Worm (Caenorhabditis elegans) whole organism, late embryonic: ENCODE measurements around the gene acy-1.
A peak's percentile ranks its signal among the peaks of the same experiment; 100 is the strongest.

Experiments used
- C38D4.7 ChIP-seq: fragments of 200-800 bp; sonication (Bioruptor generic); optimal IDR thresholded peaks from 2 replicates; lab custom pipeline; 2018; ENCODE audit warnings: mild to moderate bottlenecking, missing genetic modification characterization, moderate library complexity, missing compliant biosample characterization
- F13H6.1 ChIP-seq: sonication (generic microtip); optimal IDR thresholded peaks from 2 replicates; lab custom pipeline; 2016; ENCODE audit warnings: missing genetic modification characterization, missing compliant biosample characterization
- K02D7.2 ChIP-seq: sonication (generic microtip); optimal IDR thresholded peaks from 2 replicates; lab custom pipeline; 2017; ENCODE audit warnings: mild to moderate bottlenecking, missing genetic modification characterization, missing compliant biosample characterization
- K09A11.1 ChIP-seq: sonication (generic microtip); optimal IDR thresholded peaks from 2 replicates; lab custom pipeline; 2017; ENCODE audit warnings: antibody characterized with exemption, mild to moderate bottlenecking, missing genetic modification characterization, missing compliant biosample characterization; ENCODE audit not compliant: insufficient read depth
- T23F11.4 ChIP-seq: fragments of 200-800 bp; sonication (Bioruptor generic); optimal IDR thresholded peaks from 2 replicates; lab custom pipeline; 2018; ENCODE audit warnings: mild to moderate bottlenecking, missing genetic modification characterization, missing compliant biosample characterization
- Y22D7AL.16 ChIP-seq: sonication (generic microtip); optimal IDR thresholded peaks from 2 replicates; lab custom pipeline; 2016; ENCODE audit warnings: missing genetic modification characterization, missing compliant biosample characterization
- ahr-1 ChIP-seq: sonication (generic microtip); optimal IDR thresholded peaks from 2 replicates; lab custom pipeline; 2016; ENCODE audit warnings: missing genetic modification characterization, missing compliant biosample characterization
- ama-1 ChIP-seq: fragments of 150-350 bp; optimal IDR thresholded peaks from 2 replicates; lab custom pipeline; 2014
- ceh-14 ChIP-seq: sonication (generic microtip); optimal IDR thresholded peaks from 2 replicates; lab custom pipeline; 2016; ENCODE audit warnings: missing genotype, missing genetic modification characterization, missing compliant biosample characterization
- ceh-18 ChIP-seq: sonication (generic microtip); optimal IDR thresholded peaks from 2 replicates; lab custom pipeline; 2016; ENCODE audit warnings: missing genetic modification characterization, missing compliant biosample characterization
- ceh-19 ChIP-seq: fragments of 200-800 bp; sonication (Bioruptor generic); optimal IDR thresholded peaks from 2 replicates; lab custom pipeline; 2018; ENCODE audit warnings: mild to moderate bottlenecking, missing genetic modification characterization, missing compliant biosample characterization
- ceh-2 ChIP-seq: sonication (generic microtip); optimal IDR thresholded peaks from 2 replicates; lab custom pipeline; 2016; ENCODE audit warnings: missing genotype, missing genetic modification characterization, missing compliant biosample characterization
- ceh-22 ChIP-seq: sonication (generic microtip); optimal IDR thresholded peaks from 2 replicates; lab custom pipeline; 2017; ENCODE audit warnings: missing biosample characterization, missing genetic modification characterization
- ceh-31 ChIP-seq: sonication (generic microtip); optimal IDR thresholded peaks from 2 replicates; lab custom pipeline; 2016; ENCODE audit warnings: missing genetic modification characterization, missing compliant biosample characterization
- ceh-34 ChIP-seq: sonication (generic microtip); optimal IDR thresholded peaks from 2 replicates; lab custom pipeline; 2016; ENCODE audit warnings: mild to moderate bottlenecking, missing genetic modification characterization, missing compliant biosample characterization
- ceh-45 ChIP-seq: fragments of 200-800 bp; sonication (Bioruptor generic); IDR thresholded peaks from 2 replicates; pipeline ENCODE4 v1.3.6; 2022; ENCODE audit warnings: missing genetic modification reagents, missing genetic modification characterization, missing compliant biosample characterization
- ceh-6 ChIP-seq: fragments of 200-800 bp; sonication (Bioruptor generic); optimal IDR thresholded peaks from 2 replicates; lab custom pipeline; 2018; ENCODE audit warnings: mild to moderate bottlenecking, missing genetic modification characterization, missing compliant biosample characterization
- che-1 ChIP-seq: sonication (generic microtip); optimal IDR thresholded peaks from 2 replicates; lab custom pipeline; 2016; ENCODE audit warnings: mild to moderate bottlenecking, missing genetic modification characterization, missing compliant biosample characterization
- dmd-4 ChIP-seq: sonication (generic microtip); optimal IDR thresholded peaks from 2 replicates; lab custom pipeline; 2016; ENCODE audit warnings: borderline replicate concordance, missing genetic modification characterization, missing compliant biosample characterization
- dve-1 ChIP-seq: sonication (generic microtip); optimal IDR thresholded peaks from 2 replicates; lab custom pipeline; 2017; ENCODE audit warnings: antibody characterized with exemption, mild to moderate bottlenecking, missing genetic modification characterization, missing compliant biosample characterization
- eyg-1 ChIP-seq: sonication (generic microtip); optimal IDR thresholded peaks from 2 replicates; lab custom pipeline; 2016; ENCODE audit warnings: missing genotype, missing genetic modification characterization, missing compliant biosample characterization
- fkh-6 ChIP-seq: sonication (generic microtip); optimal IDR thresholded peaks from 2 replicates; lab custom pipeline; 2016; ENCODE audit warnings: missing genetic modification characterization, missing compliant biosample characterization
- hlh-15 ChIP-seq: sonication (generic microtip); optimal IDR thresholded peaks from 2 replicates; lab custom pipeline; 2016; ENCODE audit warnings: missing genetic modification characterization, missing compliant biosample characterization
- hlh-30 ChIP-seq: sonication (generic microtip); optimal IDR thresholded peaks from 2 replicates; lab custom pipeline; 2017; ENCODE audit warnings: antibody characterized with exemption, missing genetic modification characterization, missing compliant biosample characterization; ENCODE audit not compliant: insufficient read depth
- lim-6 ChIP-seq: sonication (generic microtip); optimal IDR thresholded peaks from 2 replicates; lab custom pipeline; 2016; ENCODE audit warnings: missing genetic modification characterization, missing compliant biosample characterization
- madf-2 ChIP-seq: sonication (generic microtip); optimal IDR thresholded peaks from 2 replicates; lab custom pipeline; 2017; ENCODE audit warnings: missing genetic modification characterization, missing compliant biosample characterization
- mec-3 ChIP-seq: sonication (generic microtip); optimal IDR thresholded peaks from 2 replicates; lab custom pipeline; 2016; ENCODE audit warnings: borderline replicate concordance, missing genetic modification characterization, missing compliant biosample characterization
- nhr-11 ChIP-seq: fragments of 150-350 bp; optimal IDR thresholded peaks from 2 replicates; lab custom pipeline; 2014; ENCODE audit warnings: missing biosample characterization, missing genetic modification characterization
- pag-3 ChIP-seq: sonication (generic microtip); optimal IDR thresholded peaks from 2 replicates; lab custom pipeline; 2016; ENCODE audit warnings: missing compliant biosample characterization, missing genetic modification characterization, borderline replicate concordance
- pat-9 ChIP-seq: fragments of 200-800 bp; sonication (Bioruptor generic); optimal IDR thresholded peaks from 2 replicates; lab custom pipeline; 2018; ENCODE audit warnings: mild to moderate bottlenecking, missing genetic modification characterization, moderate library complexity, missing compliant biosample characterization
- pax-1 ChIP-seq: fragments of 150-350 bp; optimal IDR thresholded peaks from 2 replicates; lab custom pipeline; 2014; ENCODE audit warnings: missing biosample characterization, missing genetic modification characterization
- pqm-1 ChIP-seq: sonication (generic microtip); optimal IDR thresholded peaks from 2 replicates; lab custom pipeline; 2016; ENCODE audit warnings: missing genetic modification characterization, missing compliant biosample characterization
- pros-1 ChIP-seq: fragments of 150-350 bp; optimal IDR thresholded peaks from 2 replicates; lab custom pipeline; 2014; ENCODE audit warnings: missing biosample characterization, missing genetic modification reagents, missing genetic modification characterization
- ref-2 ChIP-seq: sonication (generic microtip); optimal IDR thresholded peaks from 2 replicates; lab custom pipeline; 2016; ENCODE audit warnings: missing genetic modification characterization, missing compliant biosample characterization
- rnt-1 ChIP-seq: sonication (generic microtip); optimal IDR thresholded peaks from 2 replicates; lab custom pipeline; 2016; ENCODE audit warnings: missing genetic modification characterization, missing compliant biosample characterization
- sox-2 ChIP-seq: fragments of 200-800 bp; sonication (Bioruptor generic); IDR thresholded peaks from 2 replicates; pipeline ENCODE4 v1.3.6; 2022; ENCODE audit warnings: missing genetic modification reagents, missing genetic modification characterization, missing compliant biosample characterization
- sox-4 ChIP-seq: sonication (generic microtip); optimal IDR thresholded peaks from 2 replicates; lab custom pipeline; 2017; ENCODE audit warnings: mild to moderate bottlenecking, missing genetic modification characterization, inconsistent platforms, missing compliant biosample characterization
- tbx-2 ChIP-seq: sonication (generic microtip); optimal IDR thresholded peaks from 2 replicates; lab custom pipeline; 2016; ENCODE audit warnings: missing genetic modification characterization, missing compliant biosample characterization
- unc-42 ChIP-seq: sonication (generic microtip); optimal IDR thresholded peaks from 2 replicates; lab custom pipeline; 2016; ENCODE audit warnings: missing genotype, missing genetic modification characterization, missing compliant biosample characterization
- unc-55 ChIP-seq: sonication (generic microtip); optimal IDR thresholded peaks from 2 replicates; lab custom pipeline; 2017; ENCODE audit warnings: missing biosample characterization, missing genetic modification reagents, missing genetic modification characterization
- zip-5 ChIP-seq: sonication (generic microtip); optimal IDR thresholded peaks from 2 replicates; lab custom pipeline; 2016; ENCODE audit warnings: missing genetic modification characterization, missing compliant biosample characterization
- ztf-16 ChIP-seq: sonication (generic microtip); optimal IDR thresholded peaks from 2 replicates; lab custom pipeline; 2017; ENCODE audit warnings: missing genetic modification characterization, missing compliant biosample characterization

acy-1 gene

ce11 chrIII:4715088-4715487, 6.8 kb upstream of the acy-1 start, which contains the start of gene him-18:
Gene him-18, minus strand, starts transcription at chrIII:4715188.
- TF ChIP-seq nhr-11 (tag; lab: Kevin White, UChicago) (no peak), K02D7.2 (no peak), sox-4 (tag; lab: Kevin White, UChicago) (no peak), pat-9 (no peak), pros-1 (tag; lab: Kevin White, UChicago) (no peak), madf-2 (tag; lab: Kevin White, UChicago) (no peak), ama-1 (lab: Kevin White, UChicago) (no peak), K09A11.1 (tag; lab: Kevin White, UChicago) (no peak), hlh-15 (tag; lab: Kevin White, UChicago) (no peak), lim-6 (tag; lab: Kevin White, UChicago) (no peak), ceh-45 (GFP tag; lab: Robert Waterston, UW) (no peak), ceh-6 (no peak), ref-2 (no peak), ztf-16 (tag; lab: Kevin White, UChicago) (no peak), pag-3 (tag; lab: Kevin White, UChicago) (no peak), C38D4.7 (GFP tag; lab: Kevin White, UChicago) (no peak), ceh-2 (tag; lab: Kevin White, UChicago) (no peak)

ce11 chrIII:4720620-4721227, 1.2 kb upstream of the acy-1 start, which contains the start of gene emb-5:
Gene emb-5, minus strand, starts transcription at chrIII:4720670.
- TF ChIP-seq sox-2 (GFP tag; lab: Robert Waterston, UW), result peak; percentile 29; the same call in 1 of the 2 replicates
- TF ChIP-seq Y22D7AL.16, result no peak
- TF ChIP-seq dve-1 (tag; lab: Kevin White, UChicago), result peak; percentile 22
- TF ChIP-seq mec-3 (tag; lab: Kevin White, UChicago), result no peak
- peak; percentile 36 for TF ChIP-seq unc-42 (tag; lab: Kevin White, UChicago)
- TF ChIP-seq ceh-34 (tag; lab: Kevin White, UChicago), result peak; percentile 17
- TF ChIP-seq lim-6 (tag; lab: Kevin White, UChicago), result no peak
- TF ChIP-seq K02D7.2, result no peak
- TF ChIP-seq ceh-6, result no peak
- TF ChIP-seq che-1, result no peak
- peak; percentile 43 for TF ChIP-seq pax-1 (tag; lab: Kevin White, UChicago)
- no peak for TF ChIP-seq madf-2 (tag; lab: Kevin White, UChicago)
- no peak for TF ChIP-seq ceh-19 (GFP tag; lab: Kevin White, UChicago)
- TF ChIP-seq ceh-31, result peak; percentile 42
- peak; percentile 21 for TF ChIP-seq unc-55 (GFP tag; lab: Kevin White, UChicago)
- TF ChIP-seq ref-2, result no peak
- TF ChIP-seq tbx-2, result peak; percentile 1

ce11 chrIII:4723922-4724321, 2.0 kb downstream of the acy-1 start:
- TF ChIP-seq zip-5 (tag; lab: Kevin White, UChicago) (no peak), unc-42 (tag; lab: Kevin White, UChicago) (peak; percentile 17), ceh-2 (tag; lab: Kevin White, UChicago) (no peak), ceh-18 (peak; percentile 14)

ce11 chrIII:4731295-4731988, 9.5 kb downstream of the acy-1 start, which contains the start of gene F17C8.3:
Gene F17C8.3, plus strand, starts transcription at chrIII:4731938.
- peak; percentile 69 for TF ChIP-seq ceh-18
- no peak for TF ChIP-seq Y22D7AL.16

- TF ChIP-seq T23F11.4 (GFP tag; lab: Kevin White, UChicago), result no peak
- no peak for TF ChIP-seq pqm-1
- TF ChIP-seq hlh-15 (tag; lab: Kevin White, UChicago), result no peak
- TF ChIP-seq rnt-1, result no peak
- TF ChIP-seq ztf-16 (tag; lab: Kevin White, UChicago), result no peak
- TF ChIP-seq ceh-2 (tag; lab: Kevin White, UChicago), result no peak
- no peak for TF ChIP-seq F13H6.1 (tag; lab: Kevin White, UChicago)
- TF ChIP-seq pax-1 (tag; lab: Kevin White, UChicago), result no peak
- TF ChIP-seq ahr-1 (tag; lab: Kevin White, UChicago), result no peak
- no peak for TF ChIP-seq ref-2
- TF ChIP-seq ceh-14 (tag; lab: Kevin White, UChicago), result no peak
- TF ChIP-seq ceh-22 (tag; lab: Kevin White, UChicago), result no peak
- no peak for TF ChIP-seq mec-3 (tag; lab: Kevin White, UChicago)
- TF ChIP-seq fkh-6 (tag; lab: Kevin White, UChicago), result no peak
- TF ChIP-seq eyg-1 (tag; lab: Kevin White, UChicago), result no peak
- TF ChIP-seq pros-1 (tag; lab: Kevin White, UChicago), result no peak
- no peak for TF ChIP-seq ama-1 (lab: Kevin White, UChicago)
- no peak for TF ChIP-seq hlh-30 (tag; lab: Kevin White, UChicago)
- no peak for TF ChIP-seq unc-42 (tag; lab: Kevin White, UChicago)
- TF ChIP-seq dmd-4, result no peak
These were observed 12.2 kb downstream of the acy-1 start, which contains the start of gene F17C8.9 for ce11 chrIII:4734056-4734455. Gene F17C8.9, plus strand, starts transcription at chrIII:4734356.
